ENCODE assay signal across 4 worm cellular contexts in the genomic region with DNA sequence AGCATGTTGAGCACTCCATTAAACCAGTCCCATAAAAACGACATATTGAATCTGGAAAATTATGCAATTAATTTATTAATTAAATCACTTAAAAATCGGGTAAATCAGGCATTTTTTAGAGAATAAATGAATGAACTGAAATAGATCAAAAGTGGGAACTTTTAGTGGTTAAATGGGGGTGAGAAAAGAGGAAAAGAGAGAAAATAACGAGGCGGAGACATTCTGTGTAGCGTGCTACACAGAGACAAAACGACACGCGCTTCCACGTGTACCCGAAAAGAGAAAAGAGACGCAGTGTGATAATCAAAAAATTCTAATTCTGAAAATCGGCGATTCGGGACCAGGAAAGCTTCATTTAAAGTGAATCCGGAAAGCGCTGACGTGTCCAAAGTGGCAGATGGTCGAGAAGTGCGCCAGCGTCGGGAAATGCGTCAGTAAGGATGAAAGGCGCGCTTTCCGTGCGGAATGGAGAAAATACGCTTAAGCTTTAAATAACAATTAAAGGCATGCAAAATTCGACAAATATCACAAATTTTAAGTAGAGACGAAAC.
TF ChIP-seq lines count a peak whose summit lies in the region.

A gene (minus strand): TSS at position 51 of the 551 bp plus-strand sequence.

TF ChIP-seq in whole organism, L2 larva, 48 proteins besides CTCF, POLR2A, EP300 and RAD21 (continues in another document):
- TF ChIP-seq crh-2 (tag; optimal IDR thresholded peaks at IDR 0.05; lab: Kevin White, UChicago) (peak; percentile 94), lin-11 (tag; optimal IDR thresholded peaks at IDR 0.05; lab: Kevin White, UChicago) (peak; percentile 72), ceh-16 (tag; optimal IDR thresholded peaks at IDR 0.05; lab: Kevin White, UChicago) (no peak), aly-2 (tag; optimal IDR thresholded peaks at IDR 0.05; lab: Kevin White, UChicago) (no peak), R02D3.7 (tag; optimal IDR thresholded peaks at IDR 0.05; lab: Kevin White, UChicago) (peak; percentile 32), snpc-4 (tag; optimal IDR thresholded peaks at IDR 0.05; lab: Kevin White, UChicago) (no peak), gmeb-1 (tag; optimal IDR thresholded peaks at IDR 0.05; lab: Kevin White, UChicago) (peak; percentile 82), unc-62 (GFP tag; optimal IDR thresholded peaks at IDR 0.05; lab: Kevin White, UChicago) (no peak), nhr-129 (tag; optimal IDR thresholded peaks at IDR 0.05; lab: Kevin White, UChicago) (peak; percentile 65), ZK546.5 (tag; optimal IDR thresholded peaks at IDR 0.05; lab: Kevin White, UChicago) (no peak), blmp-1 (tag; optimal IDR thresholded peaks at IDR 0.05; lab: Kevin White, UChicago; ENCODE audit: insufficient read depth) (no peak), ceh-82 (tag; optimal IDR thresholded peaks at IDR 0.05; lab: Kevin White, UChicago) (no peak), lsy-2 (tag; optimal IDR thresholded peaks at IDR 0.05; lab: Kevin White, UChicago) (peak; percentile 88 to 93), nhr-11 (tag; optimal IDR thresholded peaks at IDR 0.05; lab: Kevin White, UChicago) (no peak), nhr-12 (tag; optimal IDR thresholded peaks at IDR 0.05; lab: Kevin White, UChicago) (no peak), nhr-237 (tag; optimal IDR thresholded peaks at IDR 0.05; lab: Kevin White, UChicago) (no peak), skn-1 (tag; optimal IDR thresholded peaks at IDR 0.05; lab: Kevin White, UChicago) (no peak), nhr-21 (tag; optimal IDR thresholded peaks at IDR 0.05; lab: Kevin White, UChicago) (peak; percentile 82), mdl-1 (tag; optimal IDR thresholded peaks at IDR 0.05; lab: Kevin White, UChicago) (peak in 1 of 2 experiments; percentile 60), nhr-10 (tag; optimal IDR thresholded peaks at IDR 0.05; lab: Kevin White, UChicago) (peak; percentile 49), C34F6.9 (tag; optimal IDR thresholded peaks at IDR 0.05; lab: Kevin White, UChicago) (peak; percentile 89)

TF ChIP-seq in whole organism, L4 larva, 104 proteins besides CTCF, POLR2A, EP300 and RAD21 (continues in another document):
- TF ChIP-seq duxl-1 (tag; optimal IDR thresholded peaks at IDR 0.05; lab: Kevin White, UChicago; ENCODE audit: poor library complexity) (peak; percentile 71), unc-130 (GFP tag; optimal IDR thresholded peaks at IDR 0.05; lab: Kevin White, UChicago) (no peak), daf-16 (GFP tag; optimal IDR thresholded peaks at IDR 0.05; lab: Kevin White, UChicago) (peak in 1 of 2 experiments; percentile 49), daf-16 (tag; optimal IDR thresholded peaks at IDR 0.05; lab: Kevin White, UChicago) (no peak), ztf-11 (tag; optimal IDR thresholded peaks at IDR 0.05; lab: Kevin White, UChicago) (no peak), rbr-2 (tag; optimal IDR thresholded peaks at IDR 0.05; lab: Kevin White, UChicago) (peak; percentile 82), nhr-11 (tag; optimal IDR thresholded peaks at IDR 0.05; lab: Kevin White, UChicago) (peak; percentile 89), egl-43 (GFP tag; IDR thresholded peaks at IDR 0.05; lab: Robert Waterston, UW) (peak; percentile 78), lin-13 (GFP tag; optimal IDR thresholded peaks at IDR 0.05; lab: Kevin White, UChicago) (peak; percentile 83), F49E8.2 (tag; optimal IDR thresholded peaks at IDR 0.05; lab: Kevin White, UChicago; ENCODE audit: borderline replicate concordance) (peak; percentile 36), aha-1 (tag; lab: Kevin White, UChicago) (peak; percentile 98), madf-9 (GFP tag; conservative IDR thresholded peaks at IDR 0.05; lab: Robert Waterston, UW) (no peak), egl-27 (tag; optimal IDR thresholded peaks at IDR 0.05; lab: Kevin White, UChicago) (no peak), ama-1 (optimal IDR thresholded peaks at IDR 0.05; lab: Kevin White, UChicago) (no peak), skn-1 (tag; optimal IDR thresholded peaks at IDR 0.05; lab: Kevin White, UChicago) (no peak), hlh-11 (tag; optimal IDR thresholded peaks at IDR 0.05; lab: Kevin White, UChicago) (peak; percentile 85), cey-2 (tag; optimal IDR thresholded peaks at IDR 0.05; lab: Kevin White, UChicago; ENCODE audit: borderline replicate concordance, insufficient read depth) (no peak), fkh-10 (GFP tag; optimal IDR thresholded peaks at IDR 0.05; lab: Kevin White, UChicago) (peak; percentile 11), dpl-1 (GFP tag; optimal IDR thresholded peaks at IDR 0.05; lab: Kevin White, UChicago) (peak; percentile 77), mes-2 (tag; optimal IDR thresholded peaks at IDR 0.05; lab: Kevin White, UChicago; ENCODE audit: poor library complexity, severe bottlenecking) (peak; percentile 75), F10B5.3 (tag; optimal IDR thresholded peaks at IDR 0.05; lab: Kevin White, UChicago) (peak; percentile 67)

TF ChIP-seq in whole organism, late embryonic, 69 proteins besides CTCF, POLR2A, EP300 and RAD21:
- TF ChIP-seq pqm-1 (tag; optimal IDR thresholded peaks at IDR 0.05; lab: Kevin White, UChicago) = no peak
- TF ChIP-seq ztf-16 (tag; optimal IDR thresholded peaks at IDR 0.05; lab: Kevin White, UChicago) = peak; percentile 33
- TF ChIP-seq hlh-6 (tag; optimal IDR thresholded peaks at IDR 0.05; lab: Kevin White, UChicago) = peak; percentile 39
- TF ChIP-seq unc-42 (tag; optimal IDR thresholded peaks at IDR 0.05; lab: Kevin White, UChicago) = peak; percentile 53
- TF ChIP-seq unc-86 (tag; optimal IDR thresholded peaks at IDR 0.05; lab: Kevin White, UChicago) = peak; percentile 33
- TF ChIP-seq rnt-1 (tag; optimal IDR thresholded peaks at IDR 0.05; lab: Kevin White, UChicago) = peak; percentile 37
- TF ChIP-seq ref-2 (tag; optimal IDR thresholded peaks at IDR 0.05; lab: Kevin White, UChicago) = peak; percentile 41
- no peak for TF ChIP-seq mec-3 (tag; optimal IDR thresholded peaks at IDR 0.05; lab: Kevin White, UChicago; ENCODE audit: borderline replicate concordance)
- peak; percentile 33 for TF ChIP-seq sox-4 (tag; optimal IDR thresholded peaks at IDR 0.05; lab: Kevin White, UChicago)
- no peak for TF ChIP-seq fkh-6 (tag; optimal IDR thresholded peaks at IDR 0.05; lab: Kevin White, UChicago)
- TF ChIP-seq syd-9 (tag; optimal IDR thresholded peaks at IDR 0.05; lab: Kevin White, UChicago) = peak; percentile 0
- TF ChIP-seq nfya-1 (tag; optimal IDR thresholded peaks at IDR 0.05; lab: Kevin White, UChicago) = peak; percentile 65
- peak; percentile 5 for TF ChIP-seq ceh-2 (tag; optimal IDR thresholded peaks at IDR 0.05; lab: Kevin White, UChicago)
- peak; percentile 13 for TF ChIP-seq ceh-14 (tag; optimal IDR thresholded peaks at IDR 0.05; lab: Kevin White, UChicago)
- peak; percentile 44 for TF ChIP-seq elt-2 (tag; optimal IDR thresholded peaks at IDR 0.05; lab: Kevin White, UChicago)
- peak; percentile 67 for TF ChIP-seq ceh-31 (tag; optimal IDR thresholded peaks at IDR 0.05; lab: Kevin White, UChicago)
- no peak for TF ChIP-seq ceh-6 (GFP tag; optimal IDR thresholded peaks at IDR 0.05; lab: Kevin White, UChicago)
- TF ChIP-seq ceh-18 (tag; optimal IDR thresholded peaks at IDR 0.05; lab: Kevin White, UChicago) = peak; percentile 45
- no peak for TF ChIP-seq K09A11.1 (tag; optimal IDR thresholded peaks at IDR 0.05; lab: Kevin White, UChicago; ENCODE audit: insufficient read depth)
- TF ChIP-seq ceh-30 (tag; optimal IDR thresholded peaks at IDR 0.05; lab: Kevin White, UChicago) = peak; percentile 62
- no peak for TF ChIP-seq ets-4 (tag; optimal IDR thresholded peaks at IDR 0.05; lab: Kevin White, UChicago)
- TF ChIP-seq tbx-2 (tag; optimal IDR thresholded peaks at IDR 0.05; lab: Kevin White, UChicago) = peak; percentile 44
- peak; percentile 5 for TF ChIP-seq madf-2 (tag; optimal IDR thresholded peaks at IDR 0.05; lab: Kevin White, UChicago)

TF ChIP-seq in whole organism, mixed stage, embryonic, 35 proteins besides CTCF, POLR2A, EP300 and RAD21:
- peak; percentile 84 for TF ChIP-seq mep-1 (tag; optimal IDR thresholded peaks at IDR 0.05; lab: Kevin White, UChicago)
- TF ChIP-seq pha-4 (tag; optimal IDR thresholded peaks at IDR 0.05; lab: Kevin White, UChicago) = peak; percentile 69
- TF ChIP-seq unc-120 (tag; optimal IDR thresholded peaks at IDR 0.05; lab: Kevin White, UChicago; ENCODE audit: poor library complexity, severe bottlenecking) = peak; percentile 47
- peak; percentile 63 for TF ChIP-seq lin-13 (tag; optimal IDR thresholded peaks at IDR 0.05; lab: Kevin White, UChicago)
- no peak for TF ChIP-seq nhr-76 (tag; optimal IDR thresholded peaks at IDR 0.05; lab: Kevin White, UChicago)
- TF ChIP-seq unc-62 (GFP tag; optimal IDR thresholded peaks at IDR 0.05; lab: Kevin White, UChicago) = peak; percentile 32
- no peak for TF ChIP-seq mab-5 (tag; optimal IDR thresholded peaks at IDR 0.05; lab: Kevin White, UChicago)
- no peak for TF ChIP-seq elt-1 (tag; optimal IDR thresholded peaks at IDR 0.05; lab: Kevin White, UChicago; ENCODE audit: borderline replicate concordance, insufficient read depth)
- TF ChIP-seq drap-1 (GFP tag; optimal IDR thresholded peaks at IDR 0.05; lab: Kevin White, UChicago) = peak; percentile 27
- TF ChIP-seq lin-32 (GFP tag; optimal IDR thresholded peaks at IDR 0.05; lab: Kevin White, UChicago) = no peak
- peak; percentile 14 for TF ChIP-seq lsy-2 (tag; optimal IDR thresholded peaks at IDR 0.05; lab: Kevin White, UChicago)
